Fruit fly (Drosophila melanogaster): ENCODE results near the gene Setd3.

Gene Setd3

dm6 chrX:6968564-6968963, at the start of gene Setd3:
TSS of gene Setd3 (minus strand) at chrX:6968750.
- TF ChIP-seq Hr96 (GFP tag; optimal IDR thresholded peaks at IDR 0.05) (no peak), CG1620 (GFP tag; optimal IDR thresholded peaks at IDR 0.05) (peak; percentile 0), Mnt (GFP tag; optimal IDR thresholded peaks at IDR 0.05) (peak; percentile 77), CG7101 (tag; optimal IDR thresholded peaks at IDR 0.05) (peak; percentile 37), bab1 (GFP tag; optimal IDR thresholded peaks at IDR 0.05) (peak; percentile 20)

dm6 chrX:7014931-7015428, 46.4 kb upstream of the Setd3 start:
- no peak for TF ChIP-seq tj (GFP tag; optimal IDR thresholded peaks at IDR 0.05)
- no peak for TF ChIP-seq cnc (optimal IDR thresholded peaks at IDR 0.05)
- TF ChIP-seq toe (GFP tag; optimal IDR thresholded peaks at IDR 0.05) = peak; percentile 23
- peak; percentile 44 for TF ChIP-seq CG11617 (GFP tag; optimal IDR thresholded peaks at IDR 0.05)
- peak; percentile 2 for TF ChIP-seq CG5204 (GFP tag; optimal IDR thresholded peaks at IDR 0.05)
- TF ChIP-seq Mnt (GFP tag; optimal IDR thresholded peaks at IDR 0.05) = peak; percentile 47
- TF ChIP-seq CG33017 (tag; optimal IDR thresholded peaks at IDR 0.05) = no peak
- peak; percentile 19 for TF ChIP-seq CG14711 (tag; optimal IDR thresholded peaks at IDR 0.05)
- TF ChIP-seq ovo (GFP tag; optimal IDR thresholded peaks at IDR 0.05) = no peak
- TF ChIP-seq Hr96 (GFP tag; optimal IDR thresholded peaks at IDR 0.05) = peak; percentile 66
- peak; percentile 43 for TF ChIP-seq CG7101 (tag; optimal IDR thresholded peaks at IDR 0.05)
- TF ChIP-seq CG12768 (GFP tag; optimal IDR thresholded peaks at IDR 0.05) = no peak
- peak; percentile 72 for TF ChIP-seq bab1 (GFP tag; optimal IDR thresholded peaks at IDR 0.05)
- no peak for TF ChIP-seq Clk (GFP tag; optimal IDR thresholded peaks at IDR 0.05)
- peak; percentile 18 for TF ChIP-seq pad (GFP tag; optimal IDR thresholded peaks at IDR 0.05)
- TF ChIP-seq CG7045 (GFP tag; optimal IDR thresholded peaks at IDR 0.05) = no peak
- peak; percentile 78 for TF ChIP-seq kay (GFP tag; ENCODE audit: borderline replicate concordance)
- TF ChIP-seq Crg-1 (GFP tag; optimal IDR thresholded peaks at IDR 0.05) = peak; percentile 31
- peak; percentile 98 for TF ChIP-seq cic (GFP tag; optimal IDR thresholded peaks at IDR 0.05)
- TF ChIP-seq CG1620 (GFP tag; optimal IDR thresholded peaks at IDR 0.05) = peak; percentile 13

dm6 chrX:7013320-7014214, 45.0 kb upstream of the Setd3 start, which contains the start of the genes CG3032 and CG4593:
TSS of gene CG3032 (minus strand) at chrX:7013881.
TSS of gene CG4593 (plus strand) at chrX:7013887.
- TF ChIP-seq CG7101 (tag; optimal IDR thresholded peaks at IDR 0.05) = peak; percentile 96
- TF ChIP-seq toe (GFP tag; optimal IDR thresholded peaks at IDR 0.05) = peak; percentile 63
- TF ChIP-seq bab1 (GFP tag; optimal IDR thresholded peaks at IDR 0.05) = peak; percentile 93
- peak; percentile 53 for TF ChIP-seq tj (GFP tag; optimal IDR thresholded peaks at IDR 0.05)
- TF ChIP-seq CG11617 (GFP tag; optimal IDR thresholded peaks at IDR 0.05) = peak; percentile 66
- TF ChIP-seq CG5204 (GFP tag; optimal IDR thresholded peaks at IDR 0.05) = peak; percentile 75
- TF ChIP-seq cnc (optimal IDR thresholded peaks at IDR 0.05) = no peak
- TF ChIP-seq CG33017 (tag; optimal IDR thresholded peaks at IDR 0.05) = peak; percentile 85
- TF ChIP-seq CG7045 (GFP tag; optimal IDR thresholded peaks at IDR 0.05) = peak; percentile 68
- peak; percentile 83 for TF ChIP-seq Mnt (GFP tag; optimal IDR thresholded peaks at IDR 0.05)
- peak; percentile 85 for TF ChIP-seq Hr96 (GFP tag; optimal IDR thresholded peaks at IDR 0.05)
- peak; percentile 28 for TF ChIP-seq ovo (GFP tag; optimal IDR thresholded peaks at IDR 0.05)
- TF ChIP-seq kay (GFP tag; ENCODE audit: borderline replicate concordance) = peak; percentile 14
- no peak for TF ChIP-seq cic (GFP tag; optimal IDR thresholded peaks at IDR 0.05)
- no peak for TF ChIP-seq Clk (GFP tag; optimal IDR thresholded peaks at IDR 0.05)
- peak; percentile 85 for TF ChIP-seq CG1620 (GFP tag; optimal IDR thresholded peaks at IDR 0.05)
- TF ChIP-seq Crg-1 (GFP tag; optimal IDR thresholded peaks at IDR 0.05) = peak; percentile 76
- TF ChIP-seq CG14711 (tag; optimal IDR thresholded peaks at IDR 0.05) = peak; percentile 93
- TF ChIP-seq pad (GFP tag; optimal IDR thresholded peaks at IDR 0.05) = peak; percentile 66
- TF ChIP-seq CG12768 (GFP tag; optimal IDR thresholded peaks at IDR 0.05) = peak; percentile 70

dm6 chrX:7011063-7011743, 42.7 kb upstream of the Setd3 start, which contains the start of the genes cm, sloth1 and sloth2:
TSS of gene cm (minus strand) at chrX:7011145.
TSS of gene sloth1 (plus strand) at chrX:7011357.
TSS of gene sloth2 (plus strand) at chrX:7011357.
- peak; percentile 82 for TF ChIP-seq ovo (GFP tag; optimal IDR thresholded peaks at IDR 0.05)
- TF ChIP-seq pad (GFP tag; optimal IDR thresholded peaks at IDR 0.05) = peak; percentile 77
- TF ChIP-seq tj (GFP tag; optimal IDR thresholded peaks at IDR 0.05) = peak; percentile 76
- TF ChIP-seq CG7101 (tag; optimal IDR thresholded peaks at IDR 0.05) = peak; percentile 94
- TF ChIP-seq Mnt (GFP tag; optimal IDR thresholded peaks at IDR 0.05) = peak; percentile 89
- peak; percentile 48 for TF ChIP-seq CG12768 (GFP tag; optimal IDR thresholded peaks at IDR 0.05)
- peak; percentile 87 for TF ChIP-seq CG11617 (GFP tag; optimal IDR thresholded peaks at IDR 0.05)
- peak; percentile 59 for TF ChIP-seq CG7045 (GFP tag; optimal IDR thresholded peaks at IDR 0.05)
- TF ChIP-seq kay (GFP tag; ENCODE audit: borderline replicate concordance) = peak; percentile 74
- peak; percentile 79 for TF ChIP-seq toe (GFP tag; optimal IDR thresholded peaks at IDR 0.05)
- TF ChIP-seq bab1 (GFP tag; optimal IDR thresholded peaks at IDR 0.05) = peak; percentile 96
- no peak for TF ChIP-seq cnc (optimal IDR thresholded peaks at IDR 0.05)
- peak; percentile 90 for TF ChIP-seq Hr96 (GFP tag; optimal IDR thresholded peaks at IDR 0.05)
- peak; percentile 91 for TF ChIP-seq Crg-1 (GFP tag; optimal IDR thresholded peaks at IDR 0.05)
- TF ChIP-seq cic (GFP tag; optimal IDR thresholded peaks at IDR 0.05) = peak; percentile 11
- TF ChIP-seq CG5204 (GFP tag; optimal IDR thresholded peaks at IDR 0.05) = peak; percentile 78
- TF ChIP-seq Clk (GFP tag; optimal IDR thresholded peaks at IDR 0.05) = no peak
- TF ChIP-seq CG14711 (tag; optimal IDR thresholded peaks at IDR 0.05) = peak; percentile 87
- peak; percentile 77 for TF ChIP-seq CG33017 (tag; optimal IDR thresholded peaks at IDR 0.05)
- TF ChIP-seq CG1620 (GFP tag; optimal IDR thresholded peaks at IDR 0.05) = peak; percentile 93

All from whole organism, adult.